Worm (Caenorhabditis elegans) whole organism, late embryonic: ENCODE data around the gene F46B6.10.

Experiments used
- ceh-18 ChIP-seq: sonication (generic microtip); optimal IDR thresholded peaks from 2 replicates; lab custom pipeline; 2016; ENCODE audit warnings: missing genetic modification characterization, missing compliant biosample characterization
- fkh-10 ChIP-seq: fragments of 150-350 bp; optimal IDR thresholded peaks from 2 replicates; lab custom pipeline; 2014; ENCODE audit warnings: missing biosample characterization, missing genetic modification reagents, missing genetic modification characterization
- hlh-30 ChIP-seq: sonication (generic microtip); optimal IDR thresholded peaks from 2 replicates; lab custom pipeline; 2017; ENCODE audit warnings: antibody characterized with exemption, missing genetic modification characterization, missing compliant biosample characterization; ENCODE audit not compliant: insufficient read depth
- lin-11 ChIP-seq: fragments of 200-800 bp; sonication (Bioruptor generic); optimal IDR thresholded peaks from 2 replicates; lab custom pipeline; 2018; ENCODE audit warnings: mild to moderate bottlenecking, missing genetic modification characterization, missing compliant biosample characterization
- madf-2 ChIP-seq: sonication (generic microtip); optimal IDR thresholded peaks from 2 replicates; lab custom pipeline; 2017; ENCODE audit warnings: missing genetic modification characterization, missing compliant biosample characterization
- nfya-1 ChIP-seq: sonication (generic microtip); optimal IDR thresholded peaks from 2 replicates; lab custom pipeline; 2017; ENCODE audit warnings: missing genetic modification characterization, mild to moderate bottlenecking, missing compliant biosample characterization, antibody characterized with exemption, moderate library complexity
- pag-3 ChIP-seq: sonication (generic microtip); optimal IDR thresholded peaks from 2 replicates; lab custom pipeline; 2016; ENCODE audit warnings: missing compliant biosample characterization, missing genetic modification characterization, borderline replicate concordance
- pax-1 ChIP-seq: fragments of 150-350 bp; optimal IDR thresholded peaks from 2 replicates; lab custom pipeline; 2014; ENCODE audit warnings: missing biosample characterization, missing genetic modification characterization
- pqm-1 ChIP-seq: sonication (generic microtip); optimal IDR thresholded peaks from 2 replicates; lab custom pipeline; 2016; ENCODE audit warnings: missing genetic modification characterization, missing compliant biosample characterization
- unc-55 ChIP-seq: sonication (generic microtip); optimal IDR thresholded peaks from 2 replicates; lab custom pipeline; 2017; ENCODE audit warnings: missing biosample characterization, missing genetic modification reagents, missing genetic modification characterization
- unc-86 ChIP-seq: sonication (generic microtip); optimal IDR thresholded peaks from 2 replicates; lab custom pipeline; 2016; ENCODE audit warnings: missing genetic modification characterization, missing compliant biosample characterization

ce11 chrV:9779418-9779817 lies 22.4 kb downstream of the F46B6.10 start, which contains the start of gene F46B6.4:
- no peak for TF ChIP-seq madf-2
- no peak for TF ChIP-seq ceh-18 (tag; lab: Kevin White, UChicago)
- no peak for TF ChIP-seq pag-3 (tag; lab: Kevin White, UChicago)
- TF ChIP-seq fkh-10 (GFP tag; lab: Kevin White, UChicago): no peak
- no peak for TF ChIP-seq unc-55 (GFP tag; lab: Kevin White, UChicago)
- TF ChIP-seq hlh-30: no peak
- no peak for TF ChIP-seq pax-1
- TF ChIP-seq lin-11 (tag; lab: Kevin White, UChicago): no peak
- no peak for TF ChIP-seq nfya-1 (tag; lab: Kevin White, UChicago)
- TF ChIP-seq pqm-1 (tag; lab: Kevin White, UChicago): no peak
- no peak for TF ChIP-seq unc-86
